Fruit fly (Drosophila melanogaster) whole organism, prepupa: ENCODE measurements around the gene CG6415.

ENCODE experiments used
- Blimp-1 ChIP-seq: fragments of 200-800 bp; sonication (Bioruptor generic); optimal IDR thresholded peaks from 3 replicates; lab custom pipeline; 2017; ENCODE audit warnings: missing biosample characterization, missing genetic modification characterization, mild to moderate bottlenecking, moderate library complexity, missing genetic modification reagents
- CG10669 ChIP-seq: fragments of 200-800 bp; sonication (Bioruptor generic); optimal IDR thresholded peaks from 3 replicates; lab custom pipeline; 2018; ENCODE audit warnings: missing biosample characterization, mild to moderate bottlenecking, missing genetic modification characterization, moderate library complexity
- CG11294 ChIP-seq: fragments of 200-800 bp; sonication (Bioruptor generic); IDR thresholded peaks from 2 replicates; pipeline ENCODE4 v1.3.6; 2022; ENCODE audit warnings: missing biosample characterization, missing genetic modification characterization
- CG11902 ChIP-seq: fragments of 200-800 bp; sonication (Bioruptor generic); optimal IDR thresholded peaks from 3 replicates; lab custom pipeline; 2016; ENCODE audit warnings: missing biosample characterization, missing genetic modification characterization
- CG15336 ChIP-seq: fragments of 200-800 bp; sonication (Bioruptor generic); IDR thresholded peaks from 2 replicates; pipeline ENCODE4 v1.3.6; 2022; ENCODE audit warnings: missing biosample characterization, missing genetic modification characterization
- CG3032 ChIP-seq: fragments of 200-800 bp; optimal IDR thresholded peaks from 2 replicates; lab custom pipeline; 2019; ENCODE audit warnings: missing biosample characterization, mild to moderate bottlenecking, missing genetic modification characterization, moderate library complexity
- CG32006 ChIP-seq: fragments of 200-800 bp; sonication (Bioruptor generic); optimal IDR thresholded peaks from 3 replicates; lab custom pipeline; 2017; ENCODE audit warnings: missing biosample characterization, mild to moderate bottlenecking, missing genetic modification characterization
- CG34406 ChIP-seq: fragments of 200-800 bp; sonication (Bioruptor generic); optimal IDR thresholded peaks from 3 replicates; lab custom pipeline; 2016; ENCODE audit warnings: missing biosample characterization, missing genetic modification characterization
- CG3919 ChIP-seq: fragments of 200-800 bp; sonication (Bioruptor generic); optimal IDR thresholded peaks from 3 replicates; lab custom pipeline; 2016; ENCODE audit warnings: missing biosample characterization, missing genetic modification characterization
- CG4318 ChIP-seq: fragments of 200-800 bp; sonication (Bioruptor generic); optimal IDR thresholded peaks from 3 replicates; lab custom pipeline; 2017; ENCODE audit warnings: missing biosample characterization, mild to moderate bottlenecking, missing genetic modification characterization
- CG6163 ChIP-seq: fragments of 200-800 bp; sonication (Bioruptor generic); IDR thresholded peaks from 3 replicates; pipeline ENCODE4 v1.3.6; 2022; ENCODE audit warnings: missing biosample characterization, missing genetic modification characterization
- CG6276 ChIP-seq: fragments of 200-800 bp; sonication (Bioruptor generic); optimal IDR thresholded peaks from 2 replicates; lab custom pipeline; 2017; ENCODE audit warnings: missing biosample characterization, mild to moderate bottlenecking, missing genetic modification characterization
- CG6792 ChIP-seq: fragments of 200-800 bp; sonication (Bioruptor generic); optimal IDR thresholded peaks from 3 replicates; lab custom pipeline; 2016; ENCODE audit warnings: missing biosample characterization, missing genetic modification characterization
- CG6808 ChIP-seq: fragments of 200-800 bp; sonication (Bioruptor generic); optimal IDR thresholded peaks from 3 replicates; lab custom pipeline; 2017; ENCODE audit warnings: missing biosample characterization, missing genetic modification characterization, mild to moderate bottlenecking, moderate library complexity, missing genetic modification reagents
- CG6854 ChIP-seq: fragments of 200-800 bp; sonication (Bioruptor generic); optimal IDR thresholded peaks from 2 replicates; lab custom pipeline; 2017; ENCODE audit warnings: missing biosample characterization, mild to moderate bottlenecking, missing genetic modification characterization
- CG7368 ChIP-seq: fragments of 200-800 bp; sonication (Bioruptor generic); optimal IDR thresholded peaks from 3 replicates; lab custom pipeline; 2016; ENCODE audit warnings: missing biosample characterization, missing genetic modification characterization
- CG8119 ChIP-seq: fragments of 200-800 bp; sonication (Bioruptor generic); IDR thresholded peaks from 3 replicates; pipeline ENCODE4 v1.3.6; 2022; ENCODE audit warnings: missing biosample characterization, missing genetic modification characterization
- CG8319 ChIP-seq: fragments of 200-800 bp; sonication (Bioruptor generic); optimal IDR thresholded peaks from 3 replicates; lab custom pipeline; 2016; ENCODE audit warnings: missing biosample characterization, missing genetic modification characterization
- CG8632 ChIP-seq: fragments of 200-800 bp; sonication (Bioruptor generic); optimal IDR thresholded peaks from 3 replicates; lab custom pipeline; 2016; ENCODE audit warnings: missing biosample characterization, missing genetic modification characterization
- CG9139 ChIP-seq: fragments of 200-800 bp; sonication (Bioruptor generic); optimal IDR thresholded peaks from 3 replicates; lab custom pipeline; 2017; ENCODE audit warnings: missing biosample characterization, mild to moderate bottlenecking, missing genetic modification characterization
- Eip75B ChIP-seq: fragments of 200-800 bp; sonication (Bioruptor generic); optimal IDR thresholded peaks from 3 replicates; lab custom pipeline; 2016; ENCODE audit warnings: missing biosample characterization, missing genetic modification characterization
- Ets21C ChIP-seq: fragments of 200-800 bp; sonication (Bioruptor generic); optimal IDR thresholded peaks from 3 replicates; lab custom pipeline; 2016; ENCODE audit warnings: missing biosample characterization, missing genetic modification characterization
- Ets96B ChIP-seq: fragments of 200-800 bp; optimal IDR thresholded peaks from 2 replicates; lab custom pipeline; 2019; ENCODE audit warnings: missing biosample characterization, mild to moderate bottlenecking, missing genetic modification characterization, moderate library complexity
- Gug ChIP-seq: fragments of 200-800 bp; sonication (Bioruptor generic); IDR thresholded peaks from 2 replicates; pipeline ENCODE4 v1.3.6; 2022; ENCODE audit warnings: missing biosample characterization, missing genetic modification characterization
- Hr39 ChIP-seq: fragments of 200-800 bp; sonication (Bioruptor generic); optimal IDR thresholded peaks from 2 replicates; lab custom pipeline; 2016; ENCODE audit warnings: missing biosample characterization, missing genetic modification characterization
- Hr4 ChIP-seq: fragments of 200-800 bp; sonication (Bioruptor generic); optimal IDR thresholded peaks from 3 replicates; lab custom pipeline; 2016; ENCODE audit warnings: missing biosample characterization, missing genetic modification characterization
- Lpt ChIP-seq: fragments of 200-800 bp; sonication (Bioruptor generic); optimal IDR thresholded peaks from 3 replicates; lab custom pipeline; 2016; ENCODE audit warnings: missing biosample characterization, missing genetic modification characterization
- Met ChIP-seq: fragments of 200-800 bp; sonication (Bioruptor generic); optimal IDR thresholded peaks from 3 replicates; lab custom pipeline; 2016; ENCODE audit warnings: missing biosample characterization, missing genetic modification characterization
- OdsH ChIP-seq: fragments of 200-800 bp; sonication (Bioruptor generic); optimal IDR thresholded peaks from 3 replicates; lab custom pipeline; 2016; ENCODE audit warnings: missing biosample characterization, missing genetic modification characterization
- Smox ChIP-seq: fragments of 200-800 bp; sonication (Bioruptor generic); optimal IDR thresholded peaks from 3 replicates; lab custom pipeline; 2016; ENCODE audit warnings: missing biosample characterization, missing genetic modification characterization
- Sox102F ChIP-seq: fragments of 200-800 bp; sonication (Bioruptor generic); optimal IDR thresholded peaks from 2 replicates; lab custom pipeline; 2016; ENCODE audit warnings: missing biosample characterization, mild to moderate bottlenecking, missing genetic modification characterization
- Sox14 ChIP-seq: fragments of 200-800 bp; sonication (Bioruptor generic); optimal IDR thresholded peaks from 3 replicates; lab custom pipeline; 2016; ENCODE audit warnings: missing biosample characterization, missing genetic modification characterization
- achi ChIP-seq: fragments of 200-800 bp; sonication (Bioruptor generic); optimal IDR thresholded peaks from 3 replicates; lab custom pipeline; 2016; ENCODE audit warnings: missing biosample characterization, missing genetic modification characterization
- acj6 ChIP-seq: fragments of 200-800 bp; sonication (Bioruptor generic); optimal IDR thresholded peaks from 3 replicates; lab custom pipeline; 2016; ENCODE audit warnings: missing biosample characterization, missing genetic modification characterization
- cyc ChIP-seq: fragments of 200-800 bp; sonication (Bioruptor generic); optimal IDR thresholded peaks from 3 replicates; lab custom pipeline; 2016; ENCODE audit warnings: missing biosample characterization, missing genetic modification characterization
- dac ChIP-seq: fragments of 200-800 bp; sonication (Bioruptor generic); optimal IDR thresholded peaks from 2 replicates; lab custom pipeline; 2017; ENCODE audit warnings: missing biosample characterization, mild to moderate bottlenecking, missing genetic modification characterization
- dsx ChIP-seq: fragments of 200-800 bp; optimal IDR thresholded peaks from 3 replicates; lab custom pipeline; 2019; ENCODE audit warnings: missing biosample characterization, mild to moderate bottlenecking, missing genetic modification characterization, moderate library complexity; ENCODE audit not compliant: poor library complexity, severe bottlenecking
- eg ChIP-seq: fragments of 200-800 bp; sonication (Bioruptor generic); IDR thresholded peaks from 3 replicates; pipeline ENCODE4 v1.3.6; 2022; ENCODE audit warnings: missing biosample characterization, missing genetic modification characterization
- esn ChIP-seq: fragments of 200-800 bp; sonication (Bioruptor generic); optimal IDR thresholded peaks from 2 replicates; lab custom pipeline; 2016; ENCODE audit warnings: missing biosample characterization, mild to moderate bottlenecking, missing genetic modification characterization, moderate library complexity
- fd59A ChIP-seq: fragments of 200-800 bp; sonication (Bioruptor generic); optimal IDR thresholded peaks from 2 replicates; lab custom pipeline; 2017; ENCODE audit warnings: missing biosample characterization, mild to moderate bottlenecking, missing genetic modification characterization, missing genetic modification reagents
- fd85E ChIP-seq: fragments of 200-800 bp; sonication (Bioruptor generic); optimal IDR thresholded peaks from 3 replicates; lab custom pipeline; 2016; ENCODE audit warnings: missing biosample characterization, missing genetic modification characterization
- fkh ChIP-seq: fragments of 200-800 bp; sonication (Bioruptor generic); optimal IDR thresholded peaks from 3 replicates; lab custom pipeline; 2017; ENCODE audit warnings: missing biosample characterization, mild to moderate bottlenecking, missing genetic modification characterization, moderate library complexity
- net ChIP-seq: fragments of 200-800 bp; sonication (Bioruptor generic); optimal IDR thresholded peaks from 3 replicates; lab custom pipeline; 2016; ENCODE audit warnings: missing biosample characterization, missing genetic modification characterization
- spab ChIP-seq: fragments of 200-800 bp; sonication (Bioruptor generic); optimal IDR thresholded peaks from 2 replicates; lab custom pipeline; 2017; ENCODE audit warnings: missing biosample characterization, mild to moderate bottlenecking, missing genetic modification characterization, missing genetic modification reagents
- ss ChIP-seq, 2 experiments: fragments of 200-800 bp; sonication (Bioruptor generic); optimal IDR thresholded peaks; 2 replicates in 1 of 2; 3 replicates in 1 of 2; lab custom pipeline; 2017 to 2018; ENCODE audit warnings: mild to moderate bottlenecking in 2 of 2, missing biosample characterization in 2 of 2, missing genetic modification characterization in 2 of 2, moderate library complexity in 1 of 2
- svp ChIP-seq: fragments of 200-800 bp; sonication (Bioruptor generic); peaks from one replicate; lab custom pipeline; 2016; ENCODE audit warnings: missing biosample characterization, missing genetic modification characterization
- topi ChIP-seq: fragments of 200-800 bp; sonication (Bioruptor generic); optimal IDR thresholded peaks from 3 replicates; lab custom pipeline; 2016; ENCODE audit warnings: missing biosample characterization, missing genetic modification characterization

CG6415 gene

DNA sequence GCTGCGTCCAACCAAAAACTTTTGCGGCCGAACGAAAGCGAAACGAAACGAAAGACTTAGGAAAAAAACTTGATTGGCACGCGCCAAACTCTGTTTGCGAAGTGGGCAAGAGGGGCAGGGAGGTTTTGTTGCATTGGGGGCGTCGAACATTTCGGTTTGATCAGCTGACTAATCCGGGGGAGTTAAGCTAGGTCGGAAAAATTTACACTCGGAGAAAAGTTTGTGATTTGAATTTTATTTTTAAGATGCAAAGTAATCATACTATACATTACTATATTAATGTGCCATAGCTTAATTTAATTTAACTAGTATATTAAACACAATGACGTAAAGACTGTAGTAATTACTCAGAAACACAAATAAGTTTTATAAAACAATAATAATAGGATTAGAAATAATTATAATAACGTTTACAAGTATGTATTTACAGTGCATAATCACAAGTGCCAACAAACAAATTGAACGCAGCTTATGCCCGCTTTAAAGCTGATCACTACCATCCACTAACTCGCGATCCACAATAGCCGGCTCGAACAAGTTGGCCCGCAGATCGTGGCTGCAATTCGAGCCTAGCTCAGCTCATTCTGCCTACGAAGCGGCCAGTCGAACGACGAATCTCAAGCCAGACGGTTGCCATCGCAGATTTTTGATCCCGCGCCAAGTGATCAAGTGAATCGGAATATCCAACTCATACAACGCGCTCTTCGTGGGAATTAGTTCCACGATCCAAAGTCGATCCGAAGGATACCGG, 41.8 kb upstream of the CG6415 start, which contains the start of gene CG31871 (continued):
- no peak for TF ChIP-seq CG11902
- no peak for TF ChIP-seq topi
- peak; percentile 41 for TF ChIP-seq CG8632 (GFP tag; lab: Kevin White, UChicago)
- no peak for TF ChIP-seq CG9139 (GFP tag; lab: Kevin White, UChicago)
- peak; percentile 18 for TF ChIP-seq fd59A
- peak; percentile 29 for TF ChIP-seq Blimp-1
- TF ChIP-seq Ets21C (GFP tag; lab: Kevin White, UChicago) = no peak
- TF ChIP-seq CG7368 (GFP tag; lab: Kevin White, UChicago) = peak; percentile 50
- TF ChIP-seq CG34406 (GFP tag; lab: Kevin White, UChicago) = peak; percentile 43
- TF ChIP-seq, all 60 proteins: peak for 42

DNA sequence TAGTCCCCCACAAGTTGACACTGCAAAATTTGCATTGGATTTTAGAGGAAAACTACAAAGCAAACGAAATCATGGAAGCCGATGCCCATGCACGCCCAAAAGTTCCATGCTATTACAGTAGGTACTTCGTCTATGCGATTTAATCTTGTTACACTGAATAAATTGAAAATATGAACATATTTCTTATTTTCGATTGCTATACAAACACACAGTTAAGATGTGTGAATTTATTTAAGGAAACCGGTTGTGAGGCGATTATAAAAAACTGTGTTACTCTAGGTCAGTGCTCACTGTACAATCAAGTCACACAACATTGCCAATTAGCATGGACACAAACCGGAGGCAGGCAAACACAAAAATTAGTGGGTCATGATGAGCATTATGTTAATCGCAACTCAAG, 37.8 kb upstream of the CG6415 start:
- TF ChIP-seq CG4318 (GFP tag; lab: Kevin White, UChicago) (peak; percentile 67), Hr4 (peak; percentile 88), fkh (GFP tag; lab: Kevin White, UChicago) (peak; percentile 54), CG15336 (GFP tag; lab: Robert Waterston, UW) (peak; percentile 84), Ets96B (peak; percentile 70), CG34406 (GFP tag; lab: Kevin White, UChicago) (peak; percentile 71), Hr39 (GFP tag; lab: Kevin White, UChicago) (peak; percentile 67), acj6 (peak; percentile 80), CG6276 (GFP tag; lab: Kevin White, UChicago) (peak; percentile 66), Lpt (GFP tag; lab: Kevin White, UChicago) (peak; percentile 61), achi (GFP tag; lab: Kevin White, UChicago) (peak; percentile 80), Smox (peak; percentile 23), Eip75B (GFP tag; lab: Kevin White, UChicago) (peak; percentile 81), CG9139 (GFP tag; lab: Kevin White, UChicago) (peak; percentile 15), CG8632 (GFP tag; lab: Kevin White, UChicago) (peak; percentile 57), Met (GFP tag; lab: Kevin White, UChicago) (peak; percentile 57), OdsH (GFP tag; lab: Kevin White, UChicago) (peak; percentile 88), dac (peak; percentile 68), Sox14 (GFP tag; lab: Kevin White, UChicago) (peak; percentile 76), CG3919 (GFP tag; lab: Kevin White, UChicago) (peak; percentile 83), CG11294 (GFP tag; lab: Robert Waterston, UW) (peak; percentile 72), Sox102F (GFP tag; lab: Kevin White, UChicago) (peak; percentile 42), esn (GFP tag; lab: Kevin White, UChicago) (peak; percentile 55), cyc (GFP tag; lab: Kevin White, UChicago) (peak; percentile 40), CG6854 (no peak), CG8319 (GFP tag; lab: Kevin White, UChicago) (peak; percentile 70), CG11902 (peak; percentile 42), CG3032 (peak; percentile 58), CG6792 (GFP tag; lab: Kevin White, UChicago) (peak; percentile 74), svp (peak; percentile 68), Ets21C (GFP tag; lab: Kevin White, UChicago) (peak; percentile 9), topi (peak; percentile 54), CG10669 (GFP tag; lab: Kevin White, UChicago) (peak; percentile 75), CG6808 (GFP tag; lab: Kevin White, UChicago) (peak; percentile 17), CG7368 (GFP tag; lab: Kevin White, UChicago) (peak; percentile 72), fd59A (peak; percentile 56), spab (GFP tag; lab: Kevin White, UChicago) (peak; percentile 43), ss (GFP tag; optimal IDR thresholded peaks at IDR 0.05; lab: Kevin White, UChicago) (peak; percentile 50 to 57), net (peak; percentile 78), Gug (GFP tag; lab: Robert Waterston, UW) (peak; percentile 82), CG8119 (GFP tag; lab: Robert Waterston, UW) (peak; percentile 85), dsx (peak; percentile 61), CG6163 (GFP tag; lab: Robert Waterston, UW) (peak; percentile 93), CG32006 (GFP tag; lab: Kevin White, UChicago) (peak; percentile 87), Blimp-1 (no peak), fd85E (GFP tag; lab: Kevin White, UChicago) (no peak), eg (GFP tag; lab: Robert Waterston, UW) (peak; percentile 90)
